Worm (Caenorhabditis elegans): ENCODE data around the gene cyp-25A1.

Gene cyp-25A1

DNA sequence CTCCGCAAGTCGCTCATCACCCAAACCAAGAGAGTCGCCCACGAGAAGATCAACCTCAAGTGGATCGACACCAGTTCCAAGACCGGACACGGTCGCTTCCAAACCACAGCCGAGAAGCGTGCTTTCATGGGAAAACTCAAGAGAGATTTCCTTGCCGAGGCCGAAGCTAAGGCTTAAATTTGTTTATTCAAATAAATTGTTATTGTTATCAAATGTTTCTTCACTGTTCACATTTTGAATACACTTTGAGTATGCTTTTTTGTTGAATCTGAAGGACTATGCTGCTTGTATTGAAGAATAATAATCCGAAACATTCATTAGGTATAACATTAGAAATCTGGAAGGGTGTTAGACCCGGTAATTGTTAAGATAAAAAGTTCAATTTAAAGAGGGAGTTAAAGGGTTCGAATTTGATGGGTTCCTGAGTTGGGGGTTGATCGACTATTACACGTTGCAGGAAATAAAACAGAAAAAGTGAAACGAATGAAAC is 36.9 kb downstream of the cyp-25A1 start (continued):
- peak; percentile 86 for TF ChIP-seq F10E7.11 (tag; optimal IDR thresholded peaks at IDR 0.05)
- peak; percentile 80; the same call in 1 of the 2 replicates for TF ChIP-seq pbrm-1 (GFP tag; IDR thresholded peaks at IDR 0.05)

DNA sequence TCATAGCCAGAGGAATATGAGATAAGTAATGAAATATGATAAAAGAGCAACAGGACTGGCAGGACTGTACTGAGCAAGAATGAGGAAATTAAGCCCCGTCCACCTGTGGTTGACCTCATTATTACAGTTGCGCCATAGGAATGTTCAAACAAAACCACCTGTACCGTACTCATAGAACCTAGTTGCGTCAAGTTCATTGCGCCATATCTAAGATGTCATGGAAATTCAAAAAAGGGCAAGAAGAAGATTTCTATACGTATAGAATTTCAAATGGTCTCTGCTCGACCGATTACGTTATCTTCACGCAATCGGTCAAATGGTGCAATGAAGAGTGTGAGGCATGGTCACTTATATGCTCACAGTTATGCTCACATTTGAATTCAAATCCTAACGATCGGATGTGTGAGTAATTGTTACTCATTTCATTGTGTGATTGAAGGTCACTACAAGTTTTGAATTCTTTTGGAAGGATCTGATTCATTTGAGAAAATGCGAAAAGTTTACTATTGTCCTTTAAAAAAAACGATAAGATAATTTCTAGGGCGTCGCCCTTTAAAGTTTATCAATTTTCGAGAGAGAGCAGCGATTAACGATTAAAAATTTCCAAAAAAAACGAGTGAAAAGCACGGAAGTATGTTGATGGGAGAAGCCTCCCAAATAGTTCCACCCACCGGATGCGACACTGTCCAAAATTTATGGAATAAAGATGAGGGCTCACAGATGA is 39.5 kb downstream of the cyp-25A1 start:
- TF ChIP-seq nhr-80 (tag; optimal IDR thresholded peaks at IDR 0.05), result peak; percentile 53
- TF ChIP-seq B0019.2 (GFP tag; conservative IDR thresholded peaks at IDR 0.05), result no peak
- no peak for TF ChIP-seq nfya-1 (tag; optimal IDR thresholded peaks at IDR 0.05; ENCODE audit: borderline replicate concordance, insufficient read depth)
- no peak for TF ChIP-seq mxl-1 (tag; optimal IDR thresholded peaks at IDR 0.05)
- no peak for TF ChIP-seq aptf-3 (GFP tag; IDR thresholded peaks at IDR 0.05)
- no peak for TF ChIP-seq attf-6 (GFP tag; IDR thresholded peaks at IDR 0.05)
- no peak for TF ChIP-seq gei-17 (GFP tag; optimal IDR thresholded peaks at IDR 0.05)
- TF ChIP-seq nfyb-1 (GFP tag; IDR thresholded peaks at IDR 0.05), result no peak
- TF ChIP-seq unc-130 (GFP tag; optimal IDR thresholded peaks at IDR 0.05), result no peak
- no peak for TF ChIP-seq nhr-27 (tag; optimal IDR thresholded peaks at IDR 0.05)
- no peak for TF ChIP-seq sea-2 (GFP tag; IDR thresholded peaks at IDR 0.05)
- no peak for TF ChIP-seq lag-1 (GFP tag; IDR thresholded peaks at IDR 0.05)
- TF ChIP-seq nhr-90 (tag; optimal IDR thresholded peaks at IDR 0.05), result no peak
- no peak for TF ChIP-seq B0336.3 (GFP tag; IDR thresholded peaks at IDR 0.05)
- no peak for TF ChIP-seq F33H1.4 (GFP tag; IDR thresholded peaks at IDR 0.05)
- no peak for TF ChIP-seq ztf-18 (tag; optimal IDR thresholded peaks at IDR 0.05)
- TF ChIP-seq cebp-2 (GFP tag; IDR thresholded peaks at IDR 0.05), result 0 out of 2 replicates have a peak, but pooled peaks have one; percentile 63
- TF ChIP-seq T26A5.8 (tag; optimal IDR thresholded peaks at IDR 0.05), result no peak
- TF ChIP-seq Y95B8A.8 (GFP tag; IDR thresholded peaks at IDR 0.05), result 0 out of 2 replicates have a peak, but pooled peaks have one; percentile 30
- no peak for TF ChIP-seq tbp1 (GFP tag; optimal IDR thresholded peaks at IDR 0.05)
- peak; percentile 16; the same call in 1 of the 2 replicates for TF ChIP-seq dox-1 (GFP tag; IDR thresholded peaks at IDR 0.05)
- no peak for TF ChIP-seq F49E8.2 (tag; optimal IDR thresholded peaks at IDR 0.05; ENCODE audit: insufficient read depth)
- no peak for TF ChIP-seq K11D2.4 (GFP tag; IDR thresholded peaks at IDR 0.05)
- TF ChIP-seq nhr-120 (GFP tag; IDR thresholded peaks at IDR 0.05), result no peak
- TF ChIP-seq hrde-1 (tag; optimal IDR thresholded peaks at IDR 0.05; ENCODE audit: borderline replicate concordance), result no peak
- TF ChIP-seq cebp-1 (GFP tag; IDR thresholded peaks at IDR 0.05), result no peak
- TF ChIP-seq cebp-1 (tag; optimal IDR thresholded peaks at IDR 0.05), result no peak
- no peak for TF ChIP-seq fkh-3 (tag; optimal IDR thresholded peaks at IDR 0.05)
- no peak for TF ChIP-seq F55B11.4 (tag; optimal IDR thresholded peaks at IDR 0.05; ENCODE audit: borderline replicate concordance, insufficient read depth)
- TF ChIP-seq ama-1 (optimal IDR thresholded peaks at IDR 0.05), result no peak
- TF ChIP-seq ama-1 (GFP tag; optimal IDR thresholded peaks at IDR 0.05), result no peak
- no peak for TF ChIP-seq die-1 (tag; optimal IDR thresholded peaks at IDR 0.05)
- TF ChIP-seq rcor-1 (GFP tag; IDR thresholded peaks at IDR 0.05), result no peak
- peak; percentile 29 for TF ChIP-seq zim-3 (tag; optimal IDR thresholded peaks at IDR 0.05)
- TF ChIP-seq lir-1 (GFP tag; conservative IDR thresholded peaks at IDR 0.05), result no peak
- TF ChIP-seq unc-62 (GFP tag; optimal IDR thresholded peaks at IDR 0.05), result no peak
- TF ChIP-seq Y67H2A.10 (GFP tag; conservative IDR thresholded peaks at IDR 0.05), result no peak
- no peak for TF ChIP-seq madf-6 (GFP tag; IDR thresholded peaks at IDR 0.05)
- TF ChIP-seq hmg-1.2 (GFP tag; IDR thresholded peaks at IDR 0.05), result no peak
- TF ChIP-seq tlf-1 (GFP tag; optimal IDR thresholded peaks at IDR 0.05), result no peak
- TF ChIP-seq Y56A3A.18 (GFP tag; IDR thresholded peaks at IDR 0.05), result no peak
- TF ChIP-seq C06A6.2 (GFP tag; conservative IDR thresholded peaks at IDR 0.05), result no peak
- no peak for TF ChIP-seq Y53F4B.3 (GFP tag; IDR thresholded peaks at IDR 0.05)
- TF ChIP-seq ekl-4 (GFP tag; IDR thresholded peaks at IDR 0.05), result no peak
- no peak for TF ChIP-seq ztf-6 (GFP tag; IDR thresholded peaks at IDR 0.05)
